Worm (Caenorhabditis elegans): ENCODE data around the gene gei-15.

The gei-15 gene

ce11 chrX:6840670-6841308 lies 17.7 kb upstream of the gei-15 start, which contains the start of the genes glr-6 and asg-2 (continued):
- TF ChIP-seq unc-62 (GFP tag; optimal IDR thresholded peaks at IDR 0.05) (no peak), ces-1 (GFP tag; optimal IDR thresholded peaks at IDR 0.05) (no peak), unc-130 (tag; optimal IDR thresholded peaks at IDR 0.05) (peak; percentile 72), nhr-47 (tag; optimal IDR thresholded peaks at IDR 0.05) (peak; percentile 84), fkh-4 (tag; optimal IDR thresholded peaks at IDR 0.05; ENCODE audit: borderline replicate concordance) (no peak), swsn-7 (tag; optimal IDR thresholded peaks at IDR 0.05) (peak; percentile 83), elt-2 (tag; optimal IDR thresholded peaks at IDR 0.05) (peak; percentile 27), lsy-2 (tag; optimal IDR thresholded peaks at IDR 0.05) (peak; percentile 79 to 92), snpc-4 (tag; optimal IDR thresholded peaks at IDR 0.05) (peak; percentile 28), hlh-4 (tag; optimal IDR thresholded peaks at IDR 0.05) (no peak), lir-3 (tag; optimal IDR thresholded peaks at IDR 0.05; ENCODE audit: poor library complexity) (peak; percentile 40), sox-4 (tag; optimal IDR thresholded peaks at IDR 0.05) (peak; percentile 21), ceh-63 (GFP tag; optimal IDR thresholded peaks at IDR 0.05) (no peak), C16A3.4 (tag; optimal IDR thresholded peaks at IDR 0.05) (peak; percentile 98), hpl-2 (GFP tag; optimal IDR thresholded peaks at IDR 0.05) (peak; percentile 66), jun-1 (tag; optimal IDR thresholded peaks at IDR 0.05) (peak; percentile 58), egl-13 (tag; optimal IDR thresholded peaks at IDR 0.05) (peak; percentile 12), nhr-90 (tag; optimal IDR thresholded peaks at IDR 0.05; ENCODE audit: poor library complexity) (peak; percentile 78), lin-35 (GFP tag; optimal IDR thresholded peaks at IDR 0.05) (peak; percentile 63 to 89), C04F5.9 (tag; optimal IDR thresholded peaks at IDR 0.05) (no peak), egl-27 (tag; optimal IDR thresholded peaks at IDR 0.05) (peak in 1 of 2 experiments; percentile 3), F16B12.6 (tag; optimal IDR thresholded peaks at IDR 0.05) (peak; percentile 37), snu-23 (GFP tag; optimal IDR thresholded peaks at IDR 0.05) (peak; percentile 87), fkh-10 (GFP tag; optimal IDR thresholded peaks at IDR 0.05) (peak; percentile 12), ceh-88 (GFP tag; IDR thresholded peaks at IDR 0.05) (0 out of 2 replicates have a peak, but pooled peaks have one; percentile 26), pag-3 (tag; optimal IDR thresholded peaks at IDR 0.05; ENCODE audit: borderline replicate concordance, insufficient read depth) (no peak), nhr-12 (tag; optimal IDR thresholded peaks at IDR 0.05) (no peak), lin-14 (GFP tag; optimal IDR thresholded peaks at IDR 0.05) (peak; percentile 89), isw-1 (GFP tag; IDR thresholded peaks at IDR 0.05) (peak; percentile 46), fos-1 (tag; optimal IDR thresholded peaks at IDR 0.05) (peak; percentile 81), efl-1 (optimal IDR thresholded peaks at IDR 0.05) (peak; percentile 74 to 81), efl-1 (GFP tag; optimal IDR thresholded peaks at IDR 0.05 in 1 of 2) (peak; percentile 65 to 96), zip-4 (GFP tag; optimal IDR thresholded peaks at IDR 0.05) (no peak), grh-1 (GFP tag; IDR thresholded peaks at IDR 0.05) (peak; percentile 40), Y116A8C.19 (tag; optimal IDR thresholded peaks at IDR 0.05; ENCODE audit: borderline replicate concordance) (no peak), blmp-1 (tag; optimal IDR thresholded peaks at IDR 0.05) (peak; percentile 76), ama-1 (optimal IDR thresholded peaks at IDR 0.05) (no peak), tbx-2 (tag; optimal IDR thresholded peaks at IDR 0.05) (peak; percentile 78), ets-5 (GFP tag; IDR thresholded peaks at IDR 0.05) (no peak), fkh-8 (tag; optimal IDR thresholded peaks at IDR 0.05) (peak; percentile 77), lin-15B (tag; optimal IDR thresholded peaks at IDR 0.05) (peak; percentile 86), nhr-11 (tag; optimal IDR thresholded peaks at IDR 0.05) (peak; percentile 32), unc-86 (tag; optimal IDR thresholded peaks at IDR 0.05) (peak; percentile 44), aly-2 (tag; optimal IDR thresholded peaks at IDR 0.05) (no peak), nhr-71 (tag; optimal IDR thresholded peaks at IDR 0.05) (peak; percentile 90), mdl-1 (tag; optimal IDR thresholded peaks at IDR 0.05) (peak in 1 of 2 experiments; percentile 84), nhr-20 (tag; optimal IDR thresholded peaks at IDR 0.05) (peak; percentile 86)
